Worm (Caenorhabditis elegans): ENCODE measurements around the gene Y102E9.5.

DNA sequence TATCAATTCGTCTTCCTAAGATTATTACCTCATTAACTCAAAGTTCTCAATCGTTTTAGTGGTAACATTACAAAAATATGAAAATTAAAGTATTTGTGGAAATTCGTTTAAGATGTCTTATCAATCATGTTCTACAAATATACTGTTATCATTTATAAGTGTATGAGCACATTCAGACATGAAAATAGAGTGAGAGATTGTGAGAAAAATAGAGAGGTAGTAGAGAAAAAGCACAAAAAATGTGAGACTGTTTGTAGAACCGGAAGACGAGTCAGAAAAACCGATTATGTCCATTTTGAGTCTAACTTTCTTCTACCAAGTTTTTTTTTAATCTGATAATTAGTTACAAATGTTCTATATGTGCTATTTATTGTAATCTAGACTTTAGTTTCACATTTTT is 36.8 kb downstream of the Y102E9.5 start:
- TF ChIP-seq T22C8.4 (GFP tag; IDR thresholded peaks at IDR 0.05) (no peak), ref-1 (GFP tag; conservative IDR thresholded peaks at IDR 0.05) (no peak), flt-1 (GFP tag; IDR thresholded peaks at IDR 0.05) (no peak), cog-1 (tag; optimal IDR thresholded peaks at IDR 0.05) (no peak)

All from whole organism, midembryonic.